Fruit fly (Drosophila melanogaster): ENCODE data around the gene CG12268.

Gene CG12268

dm6 chr3R:23942965-23943413, 5.2 kb downstream of the CG12268 start, which contains the start of gene Gdh (continued):
- TF ChIP-seq CG3281 (GFP tag; optimal IDR thresholded peaks at IDR 0.05) (peak; percentile 54), Mes4 (GFP tag; optimal IDR thresholded peaks at IDR 0.05) (no peak), CG16779 (GFP tag; IDR thresholded peaks at IDR 0.05) (peak; percentile 35; the same call in 1 of the 2 replicates), CG12219 (GFP tag; optimal IDR thresholded peaks at IDR 0.05) (peak; percentile 30), Hmx (GFP tag; optimal IDR thresholded peaks at IDR 0.05) (no peak), yki (optimal IDR thresholded peaks at IDR 0.05) (no peak), Ets65A (GFP tag) (no peak), tin (GFP tag; optimal IDR thresholded peaks at IDR 0.05) (no peak), CG13123 (GFP tag; optimal IDR thresholded peaks at IDR 0.05) (no peak), Lpt (GFP tag; optimal IDR thresholded peaks at IDR 0.05) (no peak), prd (optimal IDR thresholded peaks at IDR 0.05) (no peak), prd (GFP tag; IDR thresholded peaks at IDR 0.05) (no peak), CG9817 (tag; optimal IDR thresholded peaks at IDR 0.05) (no peak), fu2 (GFP tag; optimal IDR thresholded peaks at IDR 0.05) (no peak), lola (GFP tag; optimal IDR thresholded peaks at IDR 0.05) (no peak), CG17568 (GFP tag; optimal IDR thresholded peaks at IDR 0.05) (peak; percentile 35), B-H1 (GFP tag; IDR thresholded peaks at IDR 0.05) (no peak; the same call in 2 of the 3 replicates), CG7357 (GFP tag; IDR thresholded peaks at IDR 0.05) (no peak), CG4730 (GFP tag; IDR thresholded peaks at IDR 0.05) (no peak), CG2116 (GFP tag; optimal IDR thresholded peaks at IDR 0.05) (no peak), Bgb (GFP tag; IDR thresholded peaks at IDR 0.05; ENCODE audit: partially characterized antibody) (peak; percentile 68; the same call in 1 of the 2 replicates), CG10979 (tag; optimal IDR thresholded peaks at IDR 0.05) (no peak), Camta (GFP tag; optimal IDR thresholded peaks at IDR 0.05) (no peak), CG10321 (GFP tag; IDR thresholded peaks at IDR 0.05) (no peak), Ets97D (GFP tag; optimal IDR thresholded peaks at IDR 0.05) (no peak), Atf6 (GFP tag; IDR thresholded peaks at IDR 0.05) (peak; percentile 55), CG12299 (tag; optimal IDR thresholded peaks at IDR 0.05) (no peak), CG8281 (tag; optimal IDR thresholded peaks at IDR 0.05) (no peak), kay (GFP tag; optimal IDR thresholded peaks at IDR 0.05) (no peak), CG12104 (GFP tag; optimal IDR thresholded peaks at IDR 0.05) (no peak), dimm (GFP tag; IDR thresholded peaks at IDR 0.05) (no peak), HmgD (GFP tag; optimal IDR thresholded peaks at IDR 0.05) (no peak), HmgZ (tag; optimal IDR thresholded peaks at IDR 0.05) (peak; percentile 64), Meics (GFP tag; optimal IDR thresholded peaks at IDR 0.05) (peak; percentile 18), CG13775 (GFP tag; optimal IDR thresholded peaks at IDR 0.05) (no peak), CG10565 (GFP tag; optimal IDR thresholded peaks at IDR 0.05) (no peak), br (optimal IDR thresholded peaks at IDR 0.05) (no peak), az2 (GFP tag; optimal IDR thresholded peaks at IDR 0.05) (no peak), wor (GFP tag; IDR thresholded peaks at IDR 0.05) (no peak), Usf (GFP tag; optimal IDR thresholded peaks at IDR 0.05) (no peak), lmd (GFP tag; IDR thresholded peaks at IDR 0.05) (no peak), zf30C (GFP tag; optimal IDR thresholded peaks at IDR 0.05) (no peak), CG17385 (GFP tag; optimal IDR thresholded peaks at IDR 0.05) (peak; percentile 52), Dll (GFP tag; IDR thresholded peaks at IDR 0.05; ENCODE audit: partially characterized antibody) (no peak), Hey (tag; optimal IDR thresholded peaks at IDR 0.05) (no peak), CG5953 (GFP tag; IDR thresholded peaks at IDR 0.05) (no peak), ranshi (GFP tag; IDR thresholded peaks at IDR 0.05) (peak; percentile 27; the same call in 1 of the 2 replicates), pita (GFP tag; optimal IDR thresholded peaks at IDR 0.05) (no peak), psq (GFP tag; optimal IDR thresholded peaks at IDR 0.05) (no peak), eyg (GFP tag; optimal IDR thresholded peaks at IDR 0.05) (no peak), CG1647 (GFP tag; optimal IDR thresholded peaks at IDR 0.05) (no peak), gce (GFP tag; IDR thresholded peaks at IDR 0.05) (no peak), usp (GFP tag; optimal IDR thresholded peaks at IDR 0.05) (no peak), dmrt11E (tag; optimal IDR thresholded peaks at IDR 0.05) (no peak)

All from whole organism, embryonic.